Fruit fly (Drosophila melanogaster) whole organism, pupa: ENCODE measurements around the gene CG31821.

Source experiments
- CG17806 ChIP-seq: fragments of 200-800 bp; sonication (Bioruptor generic); optimal IDR thresholded peaks from 2 replicates; lab custom pipeline; 2018; ENCODE audit warnings: missing biosample characterization, mild to moderate bottlenecking, missing genetic modification characterization, moderate library complexity
- CG34367 ChIP-seq: fragments of 200-800 bp; sonication (Bioruptor generic); optimal IDR thresholded peaks from 2 replicates; lab custom pipeline; 2018; ENCODE audit warnings: missing biosample characterization, mild to moderate bottlenecking, missing genetic modification characterization
- CG9948 ChIP-seq: fragments of 200-800 bp; sonication (Bioruptor generic); optimal IDR thresholded peaks from 2 replicates; lab custom pipeline; 2018; ENCODE audit warnings: missing biosample characterization, mild to moderate bottlenecking, missing genetic modification characterization, moderate library complexity
- D1 ChIP-seq: fragments of 200-800 bp; sonication (Bioruptor generic); optimal IDR thresholded peaks from 2 replicates; lab custom pipeline; 2018; ENCODE audit warnings: missing biosample characterization, mild to moderate bottlenecking, missing genetic modification characterization, moderate library complexity

DNA sequence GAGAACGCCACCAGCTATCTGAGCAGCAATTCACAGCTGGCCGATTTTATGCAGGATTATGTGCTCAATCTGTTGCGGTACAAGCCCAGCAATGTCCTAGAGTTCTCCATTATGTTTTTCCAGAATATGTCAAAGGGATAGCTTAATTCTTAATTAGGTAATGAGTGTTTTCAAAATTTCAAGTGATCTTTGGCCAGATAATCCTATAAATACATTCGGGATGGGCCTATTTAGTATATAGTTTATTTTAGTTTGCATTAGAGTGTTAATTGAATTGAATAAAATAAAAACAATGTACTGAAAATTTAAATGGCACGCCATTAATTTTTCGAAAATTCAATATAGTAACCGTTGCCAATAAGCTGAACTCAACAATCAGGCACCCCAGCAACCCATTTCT lies 48.4 kb downstream of the CG31821 start, which contains the start of gene Tektin-A:
- TF ChIP-seq CG17806 (no peak), CG9948 (tag; lab: Kevin White, UChicago) (no peak), CG34367 (tag; lab: Kevin White, UChicago) (no peak), D1 (tag; lab: Kevin White, UChicago) (no peak)
